Fruit fly (Drosophila melanogaster): ENCODE results near the gene RhoGEF3.
A peak's percentile ranks its signal among the peaks of the same experiment; 100 is the strongest.

RhoGEF3 gene

DNA sequence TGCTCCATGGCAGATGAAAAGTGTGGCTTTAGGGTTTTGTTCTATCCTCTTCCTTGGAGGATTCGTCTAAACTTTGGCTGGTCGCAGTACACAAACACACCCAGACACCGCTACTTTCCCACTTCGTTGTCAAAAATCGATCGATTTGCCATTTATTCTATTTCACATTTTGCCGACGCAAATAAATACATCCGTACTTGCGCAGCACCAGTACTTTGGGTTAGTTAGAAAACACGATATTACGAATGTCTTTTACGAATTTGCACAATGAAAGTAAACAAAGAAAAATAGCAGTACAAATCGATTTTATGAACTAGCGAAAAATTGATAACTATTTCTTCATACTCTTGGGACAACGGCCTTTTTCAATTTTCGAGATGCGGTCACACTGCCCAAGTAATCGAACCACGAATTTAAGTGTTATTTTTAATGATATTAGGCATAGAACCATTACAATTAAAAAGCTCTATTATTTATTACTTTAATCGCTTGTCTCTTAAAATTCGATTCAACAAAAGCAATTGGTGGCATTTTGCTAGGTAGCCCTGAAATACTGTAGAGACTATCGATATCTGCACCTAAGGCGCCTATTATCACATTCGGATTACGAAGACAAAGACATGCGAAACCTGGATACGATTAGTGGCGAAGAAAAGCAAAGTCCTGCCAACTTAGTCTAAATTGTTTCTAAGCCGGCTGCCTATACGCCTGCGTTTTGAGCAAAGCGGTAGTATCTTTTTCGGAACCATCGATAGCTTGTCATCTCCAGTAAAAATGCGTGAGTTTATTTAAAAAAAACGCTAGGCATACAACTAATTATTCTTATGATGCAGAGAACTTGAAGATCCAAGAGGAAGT lies 19.4 kb upstream of the RhoGEF3 start, which contains the start of the genes DIP2 and wac (continued):
- TF ChIP-seq CG17612 (GFP tag; IDR thresholded peaks at IDR 0.05) (peak; percentile 36; the same call in 1 of the 2 replicates), psq (GFP tag; optimal IDR thresholded peaks at IDR 0.05) (peak; percentile 28), CG17829 (tag; optimal IDR thresholded peaks at IDR 0.05) (peak; percentile 76), ap (GFP tag; IDR thresholded peaks at IDR 0.05) (no peak), sd (tag; optimal IDR thresholded peaks at IDR 0.05) (peak; percentile 25), jigr1 (GFP tag; IDR thresholded peaks at IDR 0.05) (no peak), CG32767 (GFP tag; IDR thresholded peaks at IDR 0.05) (peak; percentile 14; the same call in 1 of the 2 replicates), CG2875 (GFP tag; optimal IDR thresholded peaks at IDR 0.05) (peak; percentile 51), dmrt99B (tag; optimal IDR thresholded peaks at IDR 0.05) (no peak), gem (tag; optimal IDR thresholded peaks at IDR 0.05) (no peak), croc (GFP tag; conservative IDR thresholded peaks at IDR 0.05) (no peak), CG6683 (GFP tag; optimal IDR thresholded peaks at IDR 0.05) (peak; percentile 6), phol (tag; optimal IDR thresholded peaks at IDR 0.05) (peak; percentile 68), repo (GFP tag; optimal IDR thresholded peaks at IDR 0.05) (peak; percentile 33), CG12942 (GFP tag; optimal IDR thresholded peaks at IDR 0.05) (peak; percentile 82), Six4 (GFP tag; optimal IDR thresholded peaks at IDR 0.05) (peak; percentile 73), inv (GFP tag; IDR thresholded peaks at IDR 0.05; ENCODE audit: partially characterized antibody) (peak; percentile 84), ac (GFP tag; optimal IDR thresholded peaks at IDR 0.05) (no peak), corto (GFP tag; optimal IDR thresholded peaks at IDR 0.05) (peak; percentile 30), usp (GFP tag; optimal IDR thresholded peaks at IDR 0.05) (no peak), CG3065 (GFP tag; optimal IDR thresholded peaks at IDR 0.05) (peak; percentile 64), Mes4 (GFP tag; optimal IDR thresholded peaks at IDR 0.05) (peak; percentile 78), slbo (GFP tag; IDR thresholded peaks at IDR 0.05) (peak; percentile 89), CG8478 (optimal IDR thresholded peaks at IDR 0.05) (no peak), Neu2 (GFP tag; optimal IDR thresholded peaks at IDR 0.05; ENCODE audit: borderline replicate concordance) (peak; percentile 22), CG4328 (GFP tag; optimal IDR thresholded peaks at IDR 0.05) (peak; percentile 32), Dad (GFP tag; optimal IDR thresholded peaks at IDR 0.05) (peak; percentile 79), gcm2 (GFP tag; optimal IDR thresholded peaks at IDR 0.05) (peak; percentile 62), Dip3 (GFP tag; optimal IDR thresholded peaks at IDR 0.05) (peak; percentile 90), CG15269 (tag; optimal IDR thresholded peaks at IDR 0.05) (no peak), Nf-YB (GFP tag; optimal IDR thresholded peaks at IDR 0.05) (peak; percentile 40), jumu (GFP tag; optimal IDR thresholded peaks at IDR 0.05) (peak; percentile 93), NC2α (GFP tag; optimal IDR thresholded peaks at IDR 0.05) (peak; percentile 61), nerfin-1 (tag; optimal IDR thresholded peaks at IDR 0.05) (peak; percentile 54), CG9727 (GFP tag; optimal IDR thresholded peaks at IDR 0.05) (peak; percentile 56), schlank (tag; optimal IDR thresholded peaks at IDR 0.05) (peak; percentile 53), CG13287 (GFP tag; IDR thresholded peaks at IDR 0.05; ENCODE audit: partially characterized antibody) (peak; percentile 96), stc (GFP tag; IDR thresholded peaks at IDR 0.05) (peak; percentile 45), ham (GFP tag; IDR thresholded peaks at IDR 0.05) (peak; percentile 14; the same call in 1 of the 2 replicates), vnd (GFP tag; IDR thresholded peaks at IDR 0.05; ENCODE audit: partially characterized antibody) (peak; percentile 84), esg (GFP tag; conservative IDR thresholded peaks at IDR 0.05) (peak; percentile 45; the same call in 1 of the 2 replicates), CG9437 (GFP tag; optimal IDR thresholded peaks at IDR 0.05) (peak; percentile 18), CG1647 (GFP tag; optimal IDR thresholded peaks at IDR 0.05) (peak; percentile 83), Abd-B (GFP tag; optimal IDR thresholded peaks at IDR 0.05) (no peak), Lpt (GFP tag; optimal IDR thresholded peaks at IDR 0.05) (no peak), CG16813 (GFP tag; IDR thresholded peaks at IDR 0.05; ENCODE audit: partially characterized antibody) (peak; percentile 88), CG3838 (GFP tag; optimal IDR thresholded peaks at IDR 0.05) (peak; percentile 54), unpg (GFP tag; optimal IDR thresholded peaks at IDR 0.05) (peak; percentile 55), CG17359 (tag; optimal IDR thresholded peaks at IDR 0.05) (peak; percentile 67)

All from whole organism, embryonic.